Fruit fly (Drosophila melanogaster) S2 (cell line): ENCODE measurements around the gene Tfb5.

Source experiments
- CG8478 ChIP-seq: fragments of >200 bp; optimal IDR thresholded peaks from 2 replicates; lab custom pipeline; 2018
- CTCF ChIP-seq, 2 experiments: fragments of >200 bp; optimal IDR thresholded peaks; 2 replicates each; lab custom pipeline; 2018

The Tfb5 gene

dm6 chr2L:5010784-5011260, at the start of gene Tfb5, which contains the start of the genes CG31917 and SelT:
Tfb5 (minus strand) TSS chr2L:5010834.
CG31917 (minus strand) TSS chr2L:5010834.
SelT (plus strand) TSS chr2L:5010922.
- TF ChIP-seq CTCF (optimal IDR thresholded peaks at IDR 0.05; lab: Kevin White, UChicago) (peak in 1 of 2 experiments; percentile 10), CG8478 (lab: Kevin White, UChicago) (no peak)

dm6 chr2L:5059645-5060254, 49.1 kb upstream of the Tfb5 start, which contains the start of gene Rpn11:
Rpn11 (minus strand) TSS chr2L:5059790.
- no peak for TF ChIP-seq CTCF (optimal IDR thresholded peaks at IDR 0.05; lab: Kevin White, UChicago)
- TF ChIP-seq CG8478 (lab: Kevin White, UChicago): no peak

- TF ChIP-seq CTCF (optimal IDR thresholded peaks at IDR 0.05; lab: Kevin White, UChicago): no peak
- no peak for TF ChIP-seq CG8478 (lab: Kevin White, UChicago)
These were observed 47.5 kb upstream of the Tfb5 start, which contains the start of gene Nepl3 for dm6 chr2L:5058094-5058493. Nepl3 (minus strand) TSS chr2L:5058248.

dm6 chr2L:5055528-5055927, 44.9 kb upstream of the Tfb5 start:
- TF ChIP-seq CTCF (optimal IDR thresholded peaks at IDR 0.05; lab: Kevin White, UChicago) (no peak), CG8478 (lab: Kevin White, UChicago) (no peak)

- no peak for TF ChIP-seq CG8478 (lab: Kevin White, UChicago)
- peak; percentile 5 to 21 for TF ChIP-seq CTCF (optimal IDR thresholded peaks at IDR 0.05; lab: Kevin White, UChicago)
These were observed 44.3 kb upstream of the Tfb5 start, which contains the start of the genes CG14036 and His3.3A for dm6 chr2L:5054953-5055352. CG14036 (minus strand) TSS chr2L:5055016. His3.3A (plus strand) TSS chr2L:5055058.

dm6 chr2L:5052994-5053393, 42.4 kb upstream of the Tfb5 start, which contains the start of gene eIF3h:
eIF3h (minus strand) TSS chr2L:5053094.
- TF ChIP-seq CTCF (optimal IDR thresholded peaks at IDR 0.05; lab: Kevin White, UChicago) (no peak), CG8478 (lab: Kevin White, UChicago) (no peak)

- TF ChIP-seq CTCF (optimal IDR thresholded peaks at IDR 0.05; lab: Kevin White, UChicago) (peak in 1 of 2 experiments; percentile 1), CG8478 (lab: Kevin White, UChicago) (no peak)
These were observed 41.8 kb upstream of the Tfb5 start, which contains the start of gene senju for dm6 chr2L:5052367-5052914. senju (plus strand) TSS chr2L:5052843.

dm6 chr2L:5050825-5051224, 40.2 kb upstream of the Tfb5 start, which contains the start of gene CG9121:
CG9121 (minus strand) TSS chr2L:5051062.
- TF ChIP-seq CG8478 (lab: Kevin White, UChicago) (no peak), CTCF (optimal IDR thresholded peaks at IDR 0.05; lab: Kevin White, UChicago) (no peak)

- TF ChIP-seq CTCF (optimal IDR thresholded peaks at IDR 0.05; lab: Kevin White, UChicago): no peak
- no peak for TF ChIP-seq CG8478 (lab: Kevin White, UChicago)
These were observed 39.3 kb upstream of the Tfb5 start for dm6 chr2L:5049974-5050373.

- TF ChIP-seq CTCF (optimal IDR thresholded peaks at IDR 0.05; lab: Kevin White, UChicago) (no peak), CG8478 (lab: Kevin White, UChicago) (no peak)
These were observed 35.6 kb upstream of the Tfb5 start for dm6 chr2L:5046261-5046660.

- TF ChIP-seq CG8478 (lab: Kevin White, UChicago) (no peak), CTCF (optimal IDR thresholded peaks at IDR 0.05; lab: Kevin White, UChicago) (no peak)
These were observed 34.4 kb upstream of the Tfb5 start for dm6 chr2L:5044892-5045619.

dm6 chr2L:5044361-5044891, 33.8 kb upstream of the Tfb5 start, which contains the start of gene CG31650:
CG31650 (minus strand) TSS chr2L:5044712.
- TF ChIP-seq CG8478 (lab: Kevin White, UChicago) (no peak), CTCF (optimal IDR thresholded peaks at IDR 0.05; lab: Kevin White, UChicago) (no peak)

- TF ChIP-seq CG8478 (lab: Kevin White, UChicago): no peak
- no peak for TF ChIP-seq CTCF (optimal IDR thresholded peaks at IDR 0.05; lab: Kevin White, UChicago)
These were observed 33.0 kb upstream of the Tfb5 start for dm6 chr2L:5043495-5044146.

- peak in 1 of 2 experiments; percentile 23 for TF ChIP-seq CTCF (optimal IDR thresholded peaks at IDR 0.05; lab: Kevin White, UChicago)
- TF ChIP-seq CG8478 (lab: Kevin White, UChicago): no peak
These were observed 32.4 kb upstream of the Tfb5 start, which contains the start of the genes CG33995, CG44000 and CG44001 for dm6 chr2L:5043043-5043442. CG33995 (plus strand) TSS chr2L:5043270. CG44000 (plus strand) TSS chr2L:5043270. CG44001 (plus strand) TSS chr2L:5043270.
